1 fruit fly cellular context compared by ENCODE assay signal in genomic region chr3L:19338234-19338633, dm6.
TF ChIP-seq lines count a peak whose summit lies in the region.

No protein-coding gene starts in this region.

TF ChIP-seq in whole organism, embryonic, 481 proteins besides CTCF, POLR2A, EP300 and RAD21 (continued from another document):
- TF ChIP-seq CoRest (tag; optimal IDR thresholded peaks at IDR 0.05; lab: Kevin White, UChicago), result peak; percentile 46
- no peak for TF ChIP-seq CG14860 (GFP tag; IDR thresholded peaks at IDR 0.05; lab: Robert Waterston, UW; ENCODE audit: partially characterized antibody)
- TF ChIP-seq CG2678 (tag; optimal IDR thresholded peaks at IDR 0.05; lab: Kevin White, UChicago), result peak; percentile 56
- peak; percentile 35 for TF ChIP-seq CG17385 (GFP tag; optimal IDR thresholded peaks at IDR 0.05; lab: Kevin White, UChicago)
- TF ChIP-seq CG10366 (GFP tag; IDR thresholded peaks at IDR 0.05; lab: Robert Waterston, UW), result peak; percentile 24; the same call in 1 of the 2 replicates
- peak; percentile 70 for TF ChIP-seq CG31441 (GFP tag; IDR thresholded peaks at IDR 0.05; lab: Robert Waterston, UW)
- TF ChIP-seq Ada2b (GFP tag; IDR thresholded peaks at IDR 0.05; lab: Robert Waterston, UW), result peak; percentile 48; the same call in 1 of the 2 replicates
- TF ChIP-seq ind (GFP tag; optimal IDR thresholded peaks at IDR 0.05; lab: Kevin White, UChicago), result peak; percentile 30
- no peak for TF ChIP-seq h (optimal IDR thresholded peaks at IDR 0.05; lab: Kevin White, UChicago)
- TF ChIP-seq lmd (GFP tag; IDR thresholded peaks at IDR 0.05; lab: Robert Waterston, UW), result peak; percentile 56
- peak; percentile 45; the same call in 1 of the 2 replicates for TF ChIP-seq sisA (GFP tag; IDR thresholded peaks at IDR 0.05; lab: Robert Waterston, UW)
- TF ChIP-seq CG10565 (GFP tag; optimal IDR thresholded peaks at IDR 0.05; lab: Kevin White, UChicago), result no peak
- TF ChIP-seq CG7987 (GFP tag; optimal IDR thresholded peaks at IDR 0.05; lab: Kevin White, UChicago), result no peak
- TF ChIP-seq wor (GFP tag; IDR thresholded peaks at IDR 0.05; lab: Robert Waterston, UW), result 0 out of 2 replicates have a peak, but pooled peaks have one; percentile 13
- TF ChIP-seq PHDP (tag; optimal IDR thresholded peaks at IDR 0.05; lab: Kevin White, UChicago), result peak; percentile 51
- peak; percentile 31; the same call in 1 of the 2 replicates for TF ChIP-seq CG17328 (GFP tag; IDR thresholded peaks at IDR 0.05; lab: Robert Waterston, UW)
- peak; percentile 61 for TF ChIP-seq CG4424 (GFP tag; optimal IDR thresholded peaks at IDR 0.05; lab: Kevin White, UChicago)
- TF ChIP-seq D19A (tag; optimal IDR thresholded peaks at IDR 0.05; lab: Kevin White, UChicago), result peak; percentile 51
- peak; percentile 16 for TF ChIP-seq trem (tag; optimal IDR thresholded peaks at IDR 0.05; lab: Kevin White, UChicago)
- peak; percentile 78 for TF ChIP-seq Ptx1 (GFP tag; IDR thresholded peaks at IDR 0.05; lab: Robert Waterston, UW)
- TF ChIP-seq CG43689 (GFP tag; IDR thresholded peaks at IDR 0.05; lab: Robert Waterston, UW), result no peak
- no peak for TF ChIP-seq Nf-YA (GFP tag; IDR thresholded peaks at IDR 0.05; lab: Robert Waterston, UW)
- TF ChIP-seq dati (GFP tag; IDR thresholded peaks at IDR 0.05; lab: Robert Waterston, UW), result no peak
- peak; percentile 64 for TF ChIP-seq CG17361 (GFP tag; IDR thresholded peaks at IDR 0.05; lab: Robert Waterston, UW)
- peak; percentile 65 for TF ChIP-seq dysf (GFP tag; IDR thresholded peaks at IDR 0.05; lab: Robert Waterston, UW)
- peak; percentile 80 for TF ChIP-seq CG2712 (tag; optimal IDR thresholded peaks at IDR 0.05; lab: Kevin White, UChicago)
- peak; percentile 59 for TF ChIP-seq Oli (tag; optimal IDR thresholded peaks at IDR 0.05; lab: Kevin White, UChicago)
- TF ChIP-seq ttk (GFP tag; IDR thresholded peaks at IDR 0.05; lab: Robert Waterston, UW), result peak; percentile 56
- TF ChIP-seq CG8388 (GFP tag; optimal IDR thresholded peaks at IDR 0.05; lab: Kevin White, UChicago), result peak; percentile 93
- TF ChIP-seq fd102C (GFP tag; optimal IDR thresholded peaks at IDR 0.05; lab: Kevin White, UChicago), result no peak
- TF ChIP-seq fd96Cb (tag; optimal IDR thresholded peaks at IDR 0.05; lab: Kevin White, UChicago), result peak; percentile 41
- peak; percentile 61 for TF ChIP-seq nmo (GFP tag; optimal IDR thresholded peaks at IDR 0.05; lab: Kevin White, UChicago)
- no peak for TF ChIP-seq nerfin-2 (GFP tag; IDR thresholded peaks at IDR 0.05; lab: Robert Waterston, UW; ENCODE audit: partially characterized antibody)
- peak; percentile 67 for TF ChIP-seq row (GFP tag; IDR thresholded peaks at IDR 0.05; lab: Robert Waterston, UW)
- no peak for TF ChIP-seq CG31365 (tag; optimal IDR thresholded peaks at IDR 0.05; lab: Kevin White, UChicago)
- TF ChIP-seq tgo (GFP tag; IDR thresholded peaks at IDR 0.05; lab: Robert Waterston, UW), result peak; percentile 68
- peak; percentile 48 for TF ChIP-seq Rfx (GFP tag; IDR thresholded peaks at IDR 0.05; lab: Robert Waterston, UW)
- TF ChIP-seq Hr3 (GFP tag; optimal IDR thresholded peaks at IDR 0.05; lab: Kevin White, UChicago), result peak; percentile 15
- peak; percentile 55 for TF ChIP-seq gsb-n (tag; optimal IDR thresholded peaks at IDR 0.05; lab: Kevin White, UChicago)
- TF ChIP-seq da (GFP tag; optimal IDR thresholded peaks at IDR 0.05; lab: Kevin White, UChicago), result no peak
- TF ChIP-seq Sox100B (GFP tag; optimal IDR thresholded peaks at IDR 0.05; lab: Kevin White, UChicago), result peak; percentile 30
- TF ChIP-seq D19B (GFP tag; optimal IDR thresholded peaks at IDR 0.05; lab: Kevin White, UChicago), result no peak
- TF ChIP-seq CG42726 (GFP tag; IDR thresholded peaks at IDR 0.05; lab: Robert Waterston, UW; ENCODE audit: partially characterized antibody), result no peak
- no peak for TF ChIP-seq Dek (tag; optimal IDR thresholded peaks at IDR 0.05; lab: Kevin White, UChicago)
- TF ChIP-seq CG32772 (GFP tag; IDR thresholded peaks at IDR 0.05; lab: Robert Waterston, UW), result peak; percentile 54; the same call in 1 of the 2 replicates
- TF ChIP-seq CG7928 (GFP tag; optimal IDR thresholded peaks at IDR 0.05; lab: Kevin White, UChicago), result no peak
- TF ChIP-seq CG3847 (GFP tag; IDR thresholded peaks at IDR 0.05; lab: Robert Waterston, UW), result peak; percentile 31; the same call in 1 of the 2 replicates
- peak; percentile 60 for TF ChIP-seq CG10979 (tag; optimal IDR thresholded peaks at IDR 0.05; lab: Kevin White, UChicago)
- 0 out of 2 replicates have a peak, but pooled peaks have one; percentile 21 for TF ChIP-seq danr (GFP tag; IDR thresholded peaks at IDR 0.05; lab: Robert Waterston, UW)
- TF ChIP-seq CG9609 (GFP tag; optimal IDR thresholded peaks at IDR 0.05; lab: Kevin White, UChicago), result no peak
- peak; percentile 34 for TF ChIP-seq CG30403 (GFP tag; optimal IDR thresholded peaks at IDR 0.05; lab: Kevin White, UChicago)
- TF ChIP-seq CG14710 (tag; optimal IDR thresholded peaks at IDR 0.05; lab: Kevin White, UChicago), result peak; percentile 24
- TF ChIP-seq CG10267 (tag; optimal IDR thresholded peaks at IDR 0.05; lab: Kevin White, UChicago), result peak; percentile 50
- no peak for TF ChIP-seq CG3281 (GFP tag; optimal IDR thresholded peaks at IDR 0.05; lab: Kevin White, UChicago)
- TF ChIP-seq pan (optimal IDR thresholded peaks at IDR 0.05; lab: Kevin White, UChicago), result no peak
- TF ChIP-seq pan (GFP tag; optimal IDR thresholded peaks at IDR 0.05 in 1 of 2, IDR thresholded peaks at IDR 0.05 in 1 of 2), result peak in 1 of 2 experiments; percentile 63
- TF ChIP-seq tap (tag; optimal IDR thresholded peaks at IDR 0.05; lab: Kevin White, UChicago), result peak; percentile 42
- peak; percentile 7 for TF ChIP-seq CG10209 (GFP tag; optimal IDR thresholded peaks at IDR 0.05; lab: Kevin White, UChicago)
- peak; percentile 62 for TF ChIP-seq Blimp-1 (GFP tag; optimal IDR thresholded peaks at IDR 0.05; lab: Kevin White, UChicago)
- no peak for TF ChIP-seq C15 (GFP tag; IDR thresholded peaks at IDR 0.05; lab: Robert Waterston, UW)
- TF ChIP-seq CG7357 (GFP tag; IDR thresholded peaks at IDR 0.05; lab: Robert Waterston, UW), result no peak
- no peak for TF ChIP-seq CG11398 (GFP tag; optimal IDR thresholded peaks at IDR 0.05; lab: Kevin White, UChicago)
- 0 out of 3 replicates have a peak, but pooled peaks have one; percentile 43 for TF ChIP-seq jigr1 (GFP tag; IDR thresholded peaks at IDR 0.05; lab: Robert Waterston, UW)
- TF ChIP-seq CG1602 (GFP tag; optimal IDR thresholded peaks at IDR 0.05; lab: Kevin White, UChicago), result peak; percentile 4
- TF ChIP-seq ranshi (GFP tag; IDR thresholded peaks at IDR 0.05; lab: Robert Waterston, UW), result peak; percentile 48; the same call in 1 of the 2 replicates
- TF ChIP-seq Meics (GFP tag; optimal IDR thresholded peaks at IDR 0.05; lab: Kevin White, UChicago), result no peak
- peak; percentile 30 for TF ChIP-seq Xbp1 (GFP tag; optimal IDR thresholded peaks at IDR 0.05; lab: Kevin White, UChicago)
- TF ChIP-seq HLH3B (GFP tag; IDR thresholded peaks at IDR 0.05; lab: Robert Waterston, UW), result peak; percentile 56
- TF ChIP-seq Asciz (GFP tag; optimal IDR thresholded peaks at IDR 0.05; lab: Kevin White, UChicago), result peak; percentile 2
- peak; percentile 45 for TF ChIP-seq dmrt11E (tag; optimal IDR thresholded peaks at IDR 0.05; lab: Kevin White, UChicago)
- TF ChIP-seq emc (GFP tag; optimal IDR thresholded peaks at IDR 0.05; lab: Kevin White, UChicago), result no peak
- TF ChIP-seq crc (GFP tag; optimal IDR thresholded peaks at IDR 0.05; lab: Kevin White, UChicago), result no peak
- TF ChIP-seq prd (optimal IDR thresholded peaks at IDR 0.05; lab: Kevin White, UChicago), result no peak
- TF ChIP-seq prd (GFP tag; IDR thresholded peaks at IDR 0.05; lab: Robert Waterston, UW), result peak; percentile 64; the same call in 2 of the 3 replicates
- 0 out of 3 replicates have a peak, but pooled peaks have one; percentile 41 for TF ChIP-seq CG11695 (GFP tag; IDR thresholded peaks at IDR 0.05; lab: Robert Waterston, UW)
- no peak for TF ChIP-seq repo (GFP tag; optimal IDR thresholded peaks at IDR 0.05; lab: Kevin White, UChicago)
- TF ChIP-seq Ets65A (GFP tag; lab: Kevin White, UChicago), result peak; percentile 57
- TF ChIP-seq CG15601 (tag; optimal IDR thresholded peaks at IDR 0.05; lab: Kevin White, UChicago), result peak; percentile 16
- peak; percentile 57 for TF ChIP-seq grau (tag; optimal IDR thresholded peaks at IDR 0.05; lab: Kevin White, UChicago)
- TF ChIP-seq CG17359 (tag; optimal IDR thresholded peaks at IDR 0.05; lab: Kevin White, UChicago), result peak; percentile 62
- TF ChIP-seq vfl (GFP tag; optimal IDR thresholded peaks at IDR 0.05; lab: Kevin White, UChicago), result no peak
- TF ChIP-seq CG4617 (GFP tag; optimal IDR thresholded peaks at IDR 0.05; lab: Kevin White, UChicago; ENCODE audit: borderline replicate concordance), result no peak
- no peak for TF ChIP-seq nerfin-1 (tag; optimal IDR thresholded peaks at IDR 0.05; lab: Kevin White, UChicago)
- peak; percentile 65 for TF ChIP-seq CG18262 (tag; optimal IDR thresholded peaks at IDR 0.05; lab: Kevin White, UChicago)
- TF ChIP-seq dpn (GFP tag; optimal IDR thresholded peaks at IDR 0.05; lab: Kevin White, UChicago), result peak in 1 of 2 experiments; percentile 21
- peak; percentile 34 for TF ChIP-seq mam (GFP tag; optimal IDR thresholded peaks at IDR 0.05; lab: Kevin White, UChicago)
- peak; percentile 60; the same call in 1 of the 2 replicates for TF ChIP-seq stc (GFP tag; IDR thresholded peaks at IDR 0.05; lab: Robert Waterston, UW)
- peak; percentile 58 for TF ChIP-seq phol (tag; optimal IDR thresholded peaks at IDR 0.05; lab: Kevin White, UChicago)
- peak; percentile 23 for TF ChIP-seq az2 (GFP tag; optimal IDR thresholded peaks at IDR 0.05; lab: Kevin White, UChicago)
- peak; percentile 27 for TF ChIP-seq lab (GFP tag; optimal IDR thresholded peaks at IDR 0.05; lab: Kevin White, UChicago)
- TF ChIP-seq CG6854 (GFP tag; optimal IDR thresholded peaks at IDR 0.05; lab: Kevin White, UChicago), result no peak
- no peak for TF ChIP-seq Ets97D (GFP tag; optimal IDR thresholded peaks at IDR 0.05; lab: Kevin White, UChicago)
- 0 out of 3 replicates have a peak, but pooled peaks have one; percentile 21 for TF ChIP-seq gce (GFP tag; IDR thresholded peaks at IDR 0.05; lab: Robert Waterston, UW)
- TF ChIP-seq bcd (GFP tag; optimal IDR thresholded peaks at IDR 0.05; lab: Kevin White, UChicago), result peak; percentile 10
- no peak for TF ChIP-seq peb (GFP tag; IDR thresholded peaks at IDR 0.05; lab: Robert Waterston, UW)
- 0 out of 3 replicates have a peak, but pooled peaks have one; percentile 13 for TF ChIP-seq Mrtf (GFP tag; IDR thresholded peaks at IDR 0.05; lab: Robert Waterston, UW)
- TF ChIP-seq Xrp1 (GFP tag; IDR thresholded peaks at IDR 0.05; lab: Robert Waterston, UW), result peak; percentile 67
- TF ChIP-seq tio (GFP tag; optimal IDR thresholded peaks at IDR 0.05; lab: Kevin White, UChicago), result peak; percentile 2
- TF ChIP-seq CG9932 (GFP tag; IDR thresholded peaks at IDR 0.05; lab: Robert Waterston, UW), result peak; percentile 17; the same call in 1 of the 2 replicates
- TF ChIP-seq CG11247 (GFP tag; IDR thresholded peaks at IDR 0.05; lab: Robert Waterston, UW), result peak; percentile 31; the same call in 1 of the 2 replicates
- peak; percentile 43 for TF ChIP-seq CG8924 (tag; optimal IDR thresholded peaks at IDR 0.05; lab: Kevin White, UChicago)
- TF ChIP-seq gem (tag; optimal IDR thresholded peaks at IDR 0.05; lab: Kevin White, UChicago), result peak; percentile 78
- peak; percentile 64 for TF ChIP-seq sens (GFP tag; lab: Kevin White, UChicago)
- TF ChIP-seq CG12391 (tag; optimal IDR thresholded peaks at IDR 0.05; lab: Kevin White, UChicago), result peak; percentile 54
- no peak for TF ChIP-seq lov (optimal IDR thresholded peaks at IDR 0.05; lab: Kevin White, UChicago)
- TF ChIP-seq lov (GFP tag; IDR thresholded peaks at IDR 0.05; lab: Robert Waterston, UW), result 0 out of 3 replicates have a peak, but pooled peaks have one; percentile 15
- TF ChIP-seq CG14667 (GFP tag; IDR thresholded peaks at IDR 0.05; lab: Robert Waterston, UW), result peak; percentile 66
- TF ChIP-seq Taf1 (GFP tag; IDR thresholded peaks at IDR 0.05; lab: Robert Waterston, UW), result no peak
- TF ChIP-seq Aef1 (GFP tag; IDR thresholded peaks at IDR 0.05; lab: Robert Waterston, UW), result 0 out of 3 replicates have a peak, but pooled peaks have one; percentile 13
- TF ChIP-seq CG11504 (tag; optimal IDR thresholded peaks at IDR 0.05; lab: Kevin White, UChicago), result peak; percentile 77
- TF ChIP-seq toy (GFP tag; IDR thresholded peaks at IDR 0.05; lab: Robert Waterston, UW), result no peak
- no peak for TF ChIP-seq CG10959 (GFP tag; IDR thresholded peaks at IDR 0.05; lab: Robert Waterston, UW)
- TF ChIP-seq Ssrp (tag; optimal IDR thresholded peaks at IDR 0.05; lab: Kevin White, UChicago), result peak; percentile 53
- TF ChIP-seq CG15269 (tag; optimal IDR thresholded peaks at IDR 0.05; lab: Kevin White, UChicago), result peak; percentile 50
- TF ChIP-seq CG31224 (GFP tag; IDR thresholded peaks at IDR 0.05; lab: Robert Waterston, UW), result peak; percentile 30; the same call in 1 of the 2 replicates
- peak; percentile 33 for TF ChIP-seq Fer3 (tag; optimal IDR thresholded peaks at IDR 0.05; lab: Kevin White, UChicago)
- no peak for TF ChIP-seq croc (GFP tag; conservative IDR thresholded peaks at IDR 0.05; lab: Robert Waterston, UW)
- TF ChIP-seq CG7839 (tag; optimal IDR thresholded peaks at IDR 0.05; lab: Kevin White, UChicago), result peak; percentile 73
- TF ChIP-seq CG9817 (tag; optimal IDR thresholded peaks at IDR 0.05; lab: Kevin White, UChicago), result peak; percentile 33
